Fruit fly (Drosophila melanogaster): ENCODE results near the gene Pisd.

- TF ChIP-seq Ets98B (GFP tag; IDR thresholded peaks at IDR 0.05) (no peak), CG9948 (tag; optimal IDR thresholded peaks at IDR 0.05) (no peak), CG13204 (GFP tag; optimal IDR thresholded peaks at IDR 0.05) (peak; percentile 32), D1 (tag; optimal IDR thresholded peaks at IDR 0.05) (no peak), EcR (GFP tag; optimal IDR thresholded peaks at IDR 0.05) (peak; percentile 62), fd96Ca (GFP tag; IDR thresholded peaks at IDR 0.05) (no peak), Snoo (tag; optimal IDR thresholded peaks at IDR 0.05) (no peak), CG12605 (GFP tag; IDR thresholded peaks at IDR 0.05) (no peak), CG34367 (tag; optimal IDR thresholded peaks at IDR 0.05) (no peak), CG15710 (tag; optimal IDR thresholded peaks at IDR 0.05) (no peak)
Measured at dm6 chr3R:24024688-24025087, 25.9 kb upstream of the Pisd start.
